Worm (Caenorhabditis elegans): ENCODE measurements around the gene lgg-2.

lgg-2 gene

ce11 chrIV:10935336-10935735 is 367 bp downstream of the lgg-2 start (continued):
- TF ChIP-seq madf-3 (GFP tag; IDR thresholded peaks at IDR 0.05) (peak; percentile 80; the same call in 1 of the 2 replicates), F10E7.11 (tag; optimal IDR thresholded peaks at IDR 0.05) (peak; percentile 11), F33H1.4 (GFP tag; IDR thresholded peaks at IDR 0.05) (no peak), aptf-2 (GFP tag; conservative IDR thresholded peaks at IDR 0.05) (no peak), rcor-1 (GFP tag; IDR thresholded peaks at IDR 0.05) (peak; percentile 29; the same call in 1 of the 2 replicates), Y53G8AR.9 (GFP tag; conservative IDR thresholded peaks at IDR 0.05) (peak; percentile 47; the same call in 1 of the 2 replicates), dpff-1 (tag; optimal IDR thresholded peaks at IDR 0.05) (no peak), hmg-1.2 (GFP tag; IDR thresholded peaks at IDR 0.05) (peak; percentile 77), lin-26 (GFP tag; IDR thresholded peaks at IDR 0.05) (0 out of 2 replicates have a peak, but pooled peaks have one; percentile 65), let-526 (GFP tag; IDR thresholded peaks at IDR 0.05) (peak; percentile 89), F52B5.7 (tag; optimal IDR thresholded peaks at IDR 0.05) (peak; percentile 73), cebp-1 (GFP tag; IDR thresholded peaks at IDR 0.05) (peak; percentile 45), cebp-1 (tag; optimal IDR thresholded peaks at IDR 0.05) (peak; percentile 85), B0019.2 (GFP tag; conservative IDR thresholded peaks at IDR 0.05) (no peak), atf-7 (tag; optimal IDR thresholded peaks at IDR 0.05) (peak; percentile 74), mcd-1 (GFP tag; IDR thresholded peaks at IDR 0.05) (peak; percentile 76), K12H6.12 (tag; optimal IDR thresholded peaks at IDR 0.05) (peak; percentile 71), ztf-28 (GFP tag; IDR thresholded peaks at IDR 0.05) (no peak)

DNA sequence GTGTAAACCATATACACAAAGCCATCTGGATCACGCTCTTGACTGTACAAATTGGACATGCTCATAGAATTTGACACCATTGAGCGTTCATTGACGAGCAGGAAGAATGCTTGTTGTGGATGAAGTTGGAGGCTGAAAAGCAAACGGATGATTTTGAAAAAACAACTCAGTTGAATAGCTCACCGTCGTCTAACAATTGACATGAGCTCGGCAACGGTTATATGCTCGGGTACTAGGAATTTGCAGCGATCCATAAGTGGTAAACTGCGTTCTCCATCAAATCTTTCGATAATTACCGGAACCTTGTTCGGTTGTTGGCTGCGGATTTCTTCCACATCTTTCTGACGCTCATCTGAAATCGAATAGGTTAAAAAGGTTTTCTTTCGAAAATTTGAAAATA is 917 bp downstream of the lgg-2 start:
- TF ChIP-seq nhr-179 (tag; optimal IDR thresholded peaks at IDR 0.05) (no peak), dox-1 (GFP tag; IDR thresholded peaks at IDR 0.05) (no peak), C17E4.6 (GFP tag; IDR thresholded peaks at IDR 0.05) (0 out of 2 replicates have a peak, but pooled peaks have one; percentile 7), Y95B8A.8 (GFP tag; IDR thresholded peaks at IDR 0.05) (0 out of 2 replicates have a peak, but pooled peaks have one; percentile 9), pbrm-1 (GFP tag; IDR thresholded peaks at IDR 0.05) (0 out of 2 replicates have a peak, but pooled peaks have one; percentile 5), ama-1 (optimal IDR thresholded peaks at IDR 0.05) (peak; percentile 56), ama-1 (GFP tag; optimal IDR thresholded peaks at IDR 0.05) (no peak)

DNA sequence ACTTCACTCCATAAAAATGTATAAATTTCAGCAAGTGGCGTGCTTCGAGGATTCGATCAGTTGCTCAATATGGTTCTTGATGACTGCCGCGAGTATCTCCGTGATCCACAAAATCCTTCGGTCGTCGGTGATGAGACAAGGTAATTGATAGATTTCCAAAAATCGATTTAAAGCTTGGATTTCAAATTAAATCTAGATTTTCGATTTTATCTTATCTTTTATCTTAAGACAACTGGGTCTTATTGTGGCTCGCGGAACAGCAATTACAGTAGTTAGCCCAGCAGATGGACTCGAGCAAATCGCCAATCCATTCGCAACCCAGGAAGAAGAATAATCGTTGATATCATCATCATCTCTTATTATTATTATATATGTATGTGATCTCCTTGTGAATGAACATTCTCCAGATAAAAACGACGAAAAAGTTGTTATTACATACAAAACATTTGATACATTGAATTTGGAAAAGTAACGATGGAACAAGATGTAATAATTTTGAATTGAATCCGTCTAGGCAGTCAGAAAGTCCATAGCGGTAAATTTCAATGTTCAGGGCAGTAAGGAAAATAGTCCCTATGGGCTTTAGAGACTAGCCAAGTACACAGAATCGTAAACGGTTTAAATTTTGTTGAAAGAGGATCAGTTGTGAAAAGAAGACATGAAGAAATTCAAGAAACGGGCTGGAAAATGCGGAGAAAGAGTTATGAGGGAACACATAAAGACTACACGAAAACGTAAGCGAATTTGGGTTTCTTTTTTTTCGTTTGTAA is 1.7 kb downstream of the lgg-2 start:
- no peak for TF ChIP-seq xnd-1 (tag; optimal IDR thresholded peaks at IDR 0.05)
- peak; percentile 91 for TF ChIP-seq Y53G8AR.9 (GFP tag; conservative IDR thresholded peaks at IDR 0.05)
- TF ChIP-seq ZK185.1 (tag; optimal IDR thresholded peaks at IDR 0.05; ENCODE audit: poor library complexity, severe bottlenecking) = peak; percentile 12
- TF ChIP-seq ztf-18 (tag; optimal IDR thresholded peaks at IDR 0.05) = no peak
- TF ChIP-seq madf-6 (GFP tag; IDR thresholded peaks at IDR 0.05) = peak; percentile 41
- peak; percentile 67 for TF ChIP-seq Y95B8A.8 (GFP tag; IDR thresholded peaks at IDR 0.05)
- TF ChIP-seq die-1 (tag; optimal IDR thresholded peaks at IDR 0.05) = peak; percentile 42
- peak; percentile 5 for TF ChIP-seq F57C9.4 (tag; optimal IDR thresholded peaks at IDR 0.05)
- no peak for TF ChIP-seq madf-3 (GFP tag; IDR thresholded peaks at IDR 0.05)
- peak; percentile 71 for TF ChIP-seq ceh-79 (tag; optimal IDR thresholded peaks at IDR 0.05)
- no peak for TF ChIP-seq cebp-2 (GFP tag; IDR thresholded peaks at IDR 0.05)
- TF ChIP-seq F52B5.7 (tag; optimal IDR thresholded peaks at IDR 0.05) = peak; percentile 86
- no peak for TF ChIP-seq F37B4.10 (GFP tag; IDR thresholded peaks at IDR 0.05)
- TF ChIP-seq mxl-1 (tag; optimal IDR thresholded peaks at IDR 0.05) = no peak
- peak; percentile 16 for TF ChIP-seq mel-28 (tag; optimal IDR thresholded peaks at IDR 0.05; ENCODE audit: borderline replicate concordance)
- TF ChIP-seq F10E7.11 (tag; optimal IDR thresholded peaks at IDR 0.05) = peak; percentile 32
- TF ChIP-seq ets-4 (GFP tag; optimal IDR thresholded peaks at IDR 0.05) = peak; percentile 14
- peak; percentile 46; the same call in 1 of the 2 replicates for TF ChIP-seq ekl-4 (GFP tag; IDR thresholded peaks at IDR 0.05)
- no peak for TF ChIP-seq snpc-1.3 (tag; optimal IDR thresholded peaks at IDR 0.05; ENCODE audit: insufficient read depth)
- TF ChIP-seq hsf-1 (GFP tag; IDR thresholded peaks at IDR 0.05) = no peak
- peak; percentile 33 for TF ChIP-seq B0035.1 (tag; optimal IDR thresholded peaks at IDR 0.05)
- TF ChIP-seq lin-35 (GFP tag; optimal IDR thresholded peaks at IDR 0.05) = peak in 1 of 3 experiments; percentile 39
- TF ChIP-seq hmg-20 (GFP tag; IDR thresholded peaks at IDR 0.05) = peak; percentile 52; the same call in 1 of the 2 replicates
- TF ChIP-seq nhr-80 (tag; optimal IDR thresholded peaks at IDR 0.05) = peak; percentile 0
- TF ChIP-seq C17E4.6 (GFP tag; IDR thresholded peaks at IDR 0.05) = 0 out of 2 replicates have a peak, but pooled peaks have one; percentile 17
- TF ChIP-seq unc-62 (GFP tag; optimal IDR thresholded peaks at IDR 0.05) = no peak

Measured in whole organism, young adult.